Worm (Caenorhabditis elegans): ENCODE data around the gene F16B4.5.

DNA sequence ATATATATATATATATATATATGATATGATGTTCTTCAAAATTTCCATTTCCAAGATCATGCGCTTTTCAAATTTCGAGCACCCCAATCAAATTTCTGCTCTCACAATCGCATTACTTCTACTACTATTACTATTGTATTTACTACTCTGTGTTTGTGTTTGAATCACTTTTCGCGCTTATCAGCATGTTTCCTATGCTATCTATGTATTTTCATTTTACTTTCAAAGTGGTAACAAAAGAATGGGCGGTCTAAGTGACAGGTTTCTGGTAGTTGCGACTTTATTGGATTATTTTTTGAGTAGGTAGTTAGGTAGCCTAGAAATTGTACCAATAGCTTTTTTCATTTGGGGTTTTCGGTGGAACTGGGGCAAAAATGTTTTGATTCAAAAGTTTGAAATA lies 30.1 kb upstream of the F16B4.5 start:
- TF ChIP-seq ttx-3 (tag; optimal IDR thresholded peaks at IDR 0.05) (no peak), hlh-15 (tag; optimal IDR thresholded peaks at IDR 0.05) (no peak), unc-55 (GFP tag; optimal IDR thresholded peaks at IDR 0.05) (no peak), tbx-2 (tag; optimal IDR thresholded peaks at IDR 0.05) (no peak), elt-2 (tag; optimal IDR thresholded peaks at IDR 0.05) (no peak), gmeb-2 (tag; optimal IDR thresholded peaks at IDR 0.05) (no peak), unc-42 (tag; optimal IDR thresholded peaks at IDR 0.05) (no peak), nhr-11 (tag; optimal IDR thresholded peaks at IDR 0.05) (no peak), ceh-30 (tag; optimal IDR thresholded peaks at IDR 0.05) (no peak), ahr-1 (tag; optimal IDR thresholded peaks at IDR 0.05) (no peak), unc-3 (GFP tag; conservative IDR thresholded peaks at IDR 0.05) (no peak), unc-3 (tag; optimal IDR thresholded peaks at IDR 0.05) (no peak), nfya-1 (tag; optimal IDR thresholded peaks at IDR 0.05) (no peak), pag-3 (tag; optimal IDR thresholded peaks at IDR 0.05; ENCODE audit: borderline replicate concordance) (no peak), pros-1 (tag; optimal IDR thresholded peaks at IDR 0.05) (no peak)

All from whole organism, late embryonic.